Worm (Caenorhabditis elegans) whole organism, early embryonic: ENCODE data around the gene Y42A5A.1.

Source experiments
- B0310.2 ChIP-seq: sonication (generic microtip); optimal IDR thresholded peaks from 2 replicates; lab custom pipeline; 2016; ENCODE audit warnings: mild to moderate bottlenecking, missing genetic modification characterization, missing compliant biosample characterization
- aly-1 ChIP-seq: sonication (generic microtip); optimal IDR thresholded peaks from 2 replicates; lab custom pipeline; 2016; ENCODE audit warnings: missing genetic modification characterization, missing compliant biosample characterization
- ceh-13 ChIP-seq: fragments of 200-800 bp; sonication (Bioruptor generic); optimal IDR thresholded peaks from 2 replicates; lab custom pipeline; 2018; ENCODE audit warnings: mild to moderate bottlenecking, missing genetic modification characterization, missing compliant biosample characterization
- ets-7 ChIP-seq: sonication (generic microtip); optimal IDR thresholded peaks from 2 replicates; lab custom pipeline; 2016; ENCODE audit warnings: missing genotype, missing genetic modification characterization, missing compliant biosample characterization
- flt-1 ChIP-seq: fragments of 200-800 bp; sonication (Bioruptor generic); IDR thresholded peaks from 2 replicates; pipeline ENCODE4 v1.3.6; 2022; ENCODE audit warnings: missing genetic modification characterization, missing compliant biosample characterization
- pes-1 ChIP-seq: fragments of 200-800 bp; sonication (Bioruptor generic); IDR thresholded peaks from 2 replicates; pipeline ENCODE4 v1.3.6; 2022; ENCODE audit warnings: missing genetic modification reagents, missing genetic modification characterization, missing compliant biosample characterization
- scrt-1 ChIP-seq: fragments of 200-800 bp; sonication (Bioruptor generic); IDR thresholded peaks from 2 replicates; pipeline ENCODE4 v1.3.6; 2022; ENCODE audit warnings: missing genetic modification characterization, missing compliant biosample characterization
- tbx-11 ChIP-seq: fragments of 200-800 bp; sonication (Bioruptor generic); IDR thresholded peaks from 2 replicates; pipeline ENCODE4 v1.3.6; 2022; ENCODE audit warnings: missing genetic modification characterization, missing compliant biosample characterization
- tbx-37 ChIP-seq: fragments of 200-800 bp; sonication (Bioruptor generic); conservative IDR thresholded peaks from 2 replicates; pipeline ENCODE4 v1.3.6; 2022; ENCODE audit warnings: missing genetic modification reagents, missing genetic modification characterization, missing compliant biosample characterization
- tra-4 ChIP-seq: sonication (generic microtip); optimal IDR thresholded peaks from 2 replicates; lab custom pipeline; 2017; ENCODE audit warnings: missing genetic modification characterization, missing compliant biosample characterization

ce11 chrV:11057043-11057442 is 30.7 kb upstream of the Y42A5A.1 start, which contains the start of gene srh-75:
- TF ChIP-seq pes-1 (GFP tag; lab: Robert Waterston, UW) (no peak), tra-4 (tag; lab: Kevin White, UChicago) (no peak), tbx-37 (GFP tag; lab: Robert Waterston, UW) (no peak), flt-1 (GFP tag; lab: Robert Waterston, UW) (no peak), ets-7 (tag; lab: Kevin White, UChicago) (no peak), aly-1 (no peak), tbx-11 (GFP tag; lab: Robert Waterston, UW) (no peak), B0310.2 (tag; lab: Kevin White, UChicago) (no peak), ceh-13 (GFP tag; lab: Kevin White, UChicago) (no peak), scrt-1 (no peak)
